Fruit fly (Drosophila melanogaster): Measurements from ENCODE around the gene U2af38.

Gene U2af38

DNA sequence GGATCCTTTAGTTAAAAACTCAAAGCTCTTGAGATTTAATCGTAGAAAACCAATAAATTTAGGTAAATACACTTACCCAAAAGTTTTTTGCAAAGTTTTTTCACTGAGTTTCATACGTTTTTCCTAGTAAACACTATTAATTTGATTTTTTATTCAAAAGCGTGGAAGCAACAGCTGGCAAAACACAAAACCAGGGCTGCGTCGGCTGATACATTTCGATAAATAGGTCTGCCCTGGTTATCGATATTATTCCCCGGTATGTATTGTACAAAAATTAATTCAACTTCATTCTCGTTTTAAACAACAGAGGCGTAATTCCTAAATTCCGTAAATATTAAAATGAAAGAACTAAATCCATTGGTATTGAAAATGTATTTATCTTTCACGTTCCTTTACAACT lies 22.9 kb downstream of the U2af38 start, which contains the start of gene Dus1 (continued):
- no peak for TF ChIP-seq zfh1 (GFP tag; IDR thresholded peaks at IDR 0.05)
- no peak for TF ChIP-seq dmrt99B (tag; optimal IDR thresholded peaks at IDR 0.05)
- no peak for TF ChIP-seq grn (GFP tag; optimal IDR thresholded peaks at IDR 0.05)
- no peak for TF ChIP-seq aop (GFP tag; IDR thresholded peaks at IDR 0.05)
- TF ChIP-seq CG15514 (GFP tag; optimal IDR thresholded peaks at IDR 0.05), result peak; percentile 41
- TF ChIP-seq sug (tag; optimal IDR thresholded peaks at IDR 0.05), result peak; percentile 14
- TF ChIP-seq unc-4 (GFP tag; IDR thresholded peaks at IDR 0.05; ENCODE audit: partially characterized antibody), result peak; percentile 76
- TF ChIP-seq CG1603 (tag; optimal IDR thresholded peaks at IDR 0.05), result peak; percentile 59
- TF ChIP-seq CG8944 (GFP tag; optimal IDR thresholded peaks at IDR 0.05), result no peak
- no peak for TF ChIP-seq mirr (GFP tag; optimal IDR thresholded peaks at IDR 0.05)
- no peak for TF ChIP-seq Hr51 (GFP tag; optimal IDR thresholded peaks at IDR 0.05)
- TF ChIP-seq gcm (GFP tag; optimal IDR thresholded peaks at IDR 0.05), result no peak
- no peak for TF ChIP-seq D19A (tag; optimal IDR thresholded peaks at IDR 0.05)
- peak; percentile 3 for TF ChIP-seq B-H2 (GFP tag; optimal IDR thresholded peaks at IDR 0.05)
- peak; percentile 84 for TF ChIP-seq dm (GFP tag; optimal IDR thresholded peaks at IDR 0.05)
- no peak for TF ChIP-seq Bteb2 (GFP tag; optimal IDR thresholded peaks at IDR 0.05)
- peak; percentile 48 for TF ChIP-seq Fer1 (GFP tag; optimal IDR thresholded peaks at IDR 0.05)
- TF ChIP-seq CG12104 (GFP tag; optimal IDR thresholded peaks at IDR 0.05), result no peak
- peak; percentile 74 for TF ChIP-seq Dll (GFP tag; IDR thresholded peaks at IDR 0.05; ENCODE audit: partially characterized antibody)
- TF ChIP-seq CrebB (tag; optimal IDR thresholded peaks at IDR 0.05), result no peak
- no peak for TF ChIP-seq crol (GFP tag; IDR thresholded peaks at IDR 0.05)
- no peak for TF ChIP-seq CG18011 (GFP tag; optimal IDR thresholded peaks at IDR 0.05)
- TF ChIP-seq CG3281 (GFP tag; optimal IDR thresholded peaks at IDR 0.05), result peak; percentile 34
- TF ChIP-seq CG17359 (tag; optimal IDR thresholded peaks at IDR 0.05), result no peak
- TF ChIP-seq luna (GFP tag; optimal IDR thresholded peaks at IDR 0.05), result no peak
- TF ChIP-seq CG7745 (tag; optimal IDR thresholded peaks at IDR 0.05), result no peak
- no peak for TF ChIP-seq ac (GFP tag; optimal IDR thresholded peaks at IDR 0.05)
- peak; percentile 20; the same call in 1 of the 2 replicates for TF ChIP-seq sob (GFP tag; IDR thresholded peaks at IDR 0.05)
- TF ChIP-seq CG12155 (GFP tag; optimal IDR thresholded peaks at IDR 0.05), result no peak
- TF ChIP-seq CHES-1-like (GFP tag; optimal IDR thresholded peaks at IDR 0.05), result no peak
- peak; percentile 38 for TF ChIP-seq sens (GFP tag)
- TF ChIP-seq CG42726 (GFP tag; IDR thresholded peaks at IDR 0.05; ENCODE audit: partially characterized antibody), result no peak
- no peak for TF ChIP-seq tio (GFP tag; optimal IDR thresholded peaks at IDR 0.05)
- TF ChIP-seq CG31365 (tag; optimal IDR thresholded peaks at IDR 0.05), result no peak
- TF ChIP-seq pum (GFP tag; optimal IDR thresholded peaks at IDR 0.05), result no peak
- TF ChIP-seq CG14965 (GFP tag; optimal IDR thresholded peaks at IDR 0.05; ENCODE audit: borderline replicate concordance), result no peak
- no peak for TF ChIP-seq Xbp1 (GFP tag; optimal IDR thresholded peaks at IDR 0.05)
- TF ChIP-seq CG10979 (tag; optimal IDR thresholded peaks at IDR 0.05), result no peak
- TF ChIP-seq croc (GFP tag; conservative IDR thresholded peaks at IDR 0.05), result no peak
- TF ChIP-seq CG6813 (GFP tag; optimal IDR thresholded peaks at IDR 0.05), result no peak
- TF ChIP-seq eve (GFP tag; optimal IDR thresholded peaks at IDR 0.05), result no peak
- no peak for TF ChIP-seq CG14050 (GFP tag; IDR thresholded peaks at IDR 0.05)
- no peak for TF ChIP-seq Pdp1 (GFP tag; optimal IDR thresholded peaks at IDR 0.05)
- TF ChIP-seq Tbp (GFP tag; optimal IDR thresholded peaks at IDR 0.05), result no peak
- peak; percentile 7 for TF ChIP-seq CTCF (GFP tag; optimal IDR thresholded peaks at IDR 0.05)
- no peak for TF ChIP-seq CG11723 (GFP tag; optimal IDR thresholded peaks at IDR 0.05)
- peak; percentile 72 for TF ChIP-seq hbn (GFP tag; IDR thresholded peaks at IDR 0.05; ENCODE audit: partially characterized antibody)
- TF ChIP-seq gfzf (GFP tag; optimal IDR thresholded peaks at IDR 0.05), result peak; percentile 3
- no peak for TF ChIP-seq her (GFP tag; optimal IDR thresholded peaks at IDR 0.05)
- no peak for TF ChIP-seq CG11696 (GFP tag; IDR thresholded peaks at IDR 0.05)
- TF ChIP-seq fd3F (GFP tag; optimal IDR thresholded peaks at IDR 0.05), result no peak
